Worm (Caenorhabditis elegans) whole organism, young adult: ENCODE results near the gene K11H12.5.

Experiments used
- B0019.2 ChIP-seq: fragments of 200-800 bp; sonication (Bioruptor generic); conservative IDR thresholded peaks from 2 replicates; pipeline ENCODE4 v1.3.6; 2022; ENCODE audit warnings: missing genetic modification reagents, missing genetic modification characterization, missing compliant biosample characterization
- B0035.1 ChIP-seq: sonication (generic microtip); optimal IDR thresholded peaks from 2 replicates; lab custom pipeline; 2016; ENCODE audit warnings: missing genetic modification characterization, mild to moderate bottlenecking, missing compliant biosample characterization, missing genotype, missing genetic modification reagents
- B0261.1 ChIP-seq: sonication (generic microtip); optimal IDR thresholded peaks from 2 replicates; lab custom pipeline; 2016; ENCODE audit warnings: mild to moderate bottlenecking, missing genetic modification characterization, moderate library complexity, missing compliant biosample characterization
- C06A6.2 ChIP-seq: fragments of 200-800 bp; sonication (Bioruptor generic); conservative IDR thresholded peaks from 2 replicates; pipeline ENCODE4 v1.3.6; 2022; ENCODE audit warnings: missing genetic modification characterization, missing compliant biosample characterization
- D2030.7 ChIP-seq: fragments of 200-800 bp; sonication (Bioruptor generic); IDR thresholded peaks from 2 replicates; pipeline ENCODE4 v1.3.6; 2022; ENCODE audit warnings: missing genetic modification reagents, missing genetic modification characterization, missing compliant biosample characterization
- F52B5.7 ChIP-seq: sonication (generic microtip); optimal IDR thresholded peaks from 2 replicates; lab custom pipeline; 2016; ENCODE audit warnings: mild to moderate bottlenecking, missing genetic modification characterization, missing compliant biosample characterization
- T07F8.4 ChIP-seq: sonication (generic microtip); optimal IDR thresholded peaks from 2 replicates; lab custom pipeline; 2016; ENCODE audit warnings: mild to moderate bottlenecking, missing genetic modification characterization, moderate library complexity, missing compliant biosample characterization
- Y53F4B.3 ChIP-seq: fragments of 200-800 bp; sonication (Bioruptor generic); IDR thresholded peaks from 2 replicates; pipeline ENCODE4 v1.3.6; 2022; ENCODE audit warnings: missing genetic modification reagents, missing genetic modification characterization, missing compliant biosample characterization
- ama-1 ChIP-seq, 3 experiments: fragments of 150-350 bp in 1 of 3; sonication (generic microtip) in 2 of 3; optimal IDR thresholded peaks; 2 replicates each; lab custom pipeline; 2014 to 2018; ENCODE audit warnings: missing biosample characterization in 2 of 3, missing genetic modification characterization in 2 of 3, missing genetic modification reagents in 2 of 3
- atf-7 ChIP-seq: sonication (generic microtip); optimal IDR thresholded peaks from 2 replicates; lab custom pipeline; 2017; ENCODE audit warnings: mild to moderate bottlenecking, missing genetic modification characterization, missing compliant biosample characterization
- bed-1 ChIP-seq: fragments of 200-800 bp; sonication (Bioruptor generic); IDR thresholded peaks from 2 replicates; pipeline ENCODE4 v1.3.6; 2022; ENCODE audit warnings: missing genetic modification reagents, missing genetic modification characterization, missing compliant biosample characterization
- ceh-100 ChIP-seq: fragments of 200-800 bp; sonication (Bioruptor generic); IDR thresholded peaks from 2 replicates; pipeline ENCODE4 v1.3.6; 2022; ENCODE audit warnings: missing genetic modification reagents, missing genetic modification characterization, missing compliant biosample characterization
- ceh-40 ChIP-seq: fragments of 200-800 bp; sonication (Bioruptor generic); IDR thresholded peaks from 2 replicates; pipeline ENCODE4 v1.3.6; 2022; ENCODE audit warnings: missing genetic modification characterization, missing compliant biosample characterization
- ceh-91 ChIP-seq: fragments of 200-800 bp; sonication (Bioruptor generic); IDR thresholded peaks from 2 replicates; pipeline ENCODE4 v1.3.6; 2022; ENCODE audit warnings: missing genetic modification reagents, missing genetic modification characterization, missing compliant biosample characterization
- dox-1 ChIP-seq: fragments of 200-800 bp; sonication (Bioruptor generic); IDR thresholded peaks from 2 replicates; pipeline ENCODE4 v1.3.6; 2022; ENCODE audit warnings: missing genetic modification reagents, missing genetic modification characterization, missing compliant biosample characterization
- egl-18 ChIP-seq: fragments of 200-800 bp; sonication (Bioruptor generic); IDR thresholded peaks from 2 replicates; pipeline ENCODE4 v1.3.6; 2022; ENCODE audit warnings: missing genetic modification reagents, missing genetic modification characterization, missing compliant biosample characterization
- him-1 ChIP-seq: sonication (generic microtip); optimal IDR thresholded peaks from 2 replicates; lab custom pipeline; 2016; ENCODE audit warnings: missing genotype, missing genetic modification reagents, missing genetic modification characterization, missing compliant biosample characterization
- hlh-12 ChIP-seq: sonication (generic microtip); optimal IDR thresholded peaks from 2 replicates; lab custom pipeline; 2016; ENCODE audit warnings: missing genetic modification characterization, missing compliant biosample characterization
- hsf-1 ChIP-seq: fragments of 200-800 bp; sonication (Bioruptor generic); IDR thresholded peaks from 2 replicates; pipeline ENCODE4 v1.3.6; 2022; ENCODE audit warnings: missing genetic modification reagents, missing genetic modification characterization, missing compliant biosample characterization
- lag-1 ChIP-seq: fragments of 200-800 bp; sonication (Bioruptor generic); IDR thresholded peaks from 2 replicates; pipeline ENCODE4 v1.3.6; 2022; ENCODE audit warnings: missing genetic modification reagents, missing genetic modification characterization, missing compliant biosample characterization
- let-526 ChIP-seq: fragments of 200-800 bp; sonication (Bioruptor generic); IDR thresholded peaks from 2 replicates; pipeline ENCODE4 v1.3.6; 2022; ENCODE audit warnings: missing genetic modification reagents, missing genetic modification characterization, missing compliant biosample characterization
- lin-26 ChIP-seq: fragments of 200-800 bp; sonication (Bioruptor generic); IDR thresholded peaks from 2 replicates; pipeline ENCODE4 v1.3.6; 2022; ENCODE audit warnings: missing genetic modification reagents, missing genetic modification characterization, missing compliant biosample characterization
- lsl-1 ChIP-seq: fragments of 200-800 bp; sonication (Bioruptor generic); optimal IDR thresholded peaks from 2 replicates; lab custom pipeline; 2018; ENCODE audit warnings: mild to moderate bottlenecking, missing genetic modification characterization, moderate library complexity, missing compliant biosample characterization
- madf-3 ChIP-seq: fragments of 200-800 bp; sonication (Bioruptor generic); IDR thresholded peaks from 2 replicates; pipeline ENCODE4 v1.3.6; 2022; ENCODE audit warnings: missing genetic modification reagents, missing genetic modification characterization, missing compliant biosample characterization
- mxl-1 ChIP-seq: sonication (generic microtip); optimal IDR thresholded peaks from 2 replicates; lab custom pipeline; 2016; ENCODE audit warnings: missing genetic modification characterization, missing compliant biosample characterization
- nhr-120 ChIP-seq: fragments of 200-800 bp; sonication (Bioruptor generic); IDR thresholded peaks from 2 replicates; pipeline ENCODE4 v1.3.6; 2022; ENCODE audit warnings: missing genetic modification characterization, missing compliant biosample characterization
- nhr-27 ChIP-seq: fragments of 200-800 bp; sonication (Bioruptor generic); optimal IDR thresholded peaks from 2 replicates; lab custom pipeline; 2018; ENCODE audit warnings: mild to moderate bottlenecking, missing genetic modification characterization, moderate library complexity, missing compliant biosample characterization
- nhr-80 ChIP-seq: sonication (generic microtip); optimal IDR thresholded peaks from 2 replicates; lab custom pipeline; 2016; ENCODE audit warnings: missing genetic modification characterization, missing compliant biosample characterization
- pbrm-1 ChIP-seq: fragments of 200-800 bp; sonication (Bioruptor generic); IDR thresholded peaks from 2 replicates; pipeline ENCODE4 v1.3.6; 2022; ENCODE audit warnings: missing genetic modification reagents, missing genetic modification characterization, missing compliant biosample characterization
- snpc-1.1 ChIP-seq: sonication (generic microtip); optimal IDR thresholded peaks from 2 replicates; lab custom pipeline; 2017; ENCODE audit warnings: missing genetic modification characterization, mild to moderate bottlenecking, missing compliant biosample characterization, antibody characterized with exemption, moderate library complexity, missing genotype, missing genetic modification reagents; ENCODE audit not compliant: insufficient read depth
- snpc-3.4 ChIP-seq: sonication (generic microtip); optimal IDR thresholded peaks from 2 replicates; lab custom pipeline; 2017; ENCODE audit warnings: missing genetic modification characterization, mild to moderate bottlenecking, missing compliant biosample characterization, antibody characterized with exemption, moderate library complexity, missing genotype, missing genetic modification reagents
- sptf-2 ChIP-seq: fragments of 200-800 bp; sonication (Bioruptor generic); optimal IDR thresholded peaks from 2 replicates; lab custom pipeline; 2018; ENCODE audit warnings: mild to moderate bottlenecking, missing genetic modification characterization, missing compliant biosample characterization
- tlf-1 ChIP-seq: fragments of 200-800 bp; sonication (Bioruptor generic); optimal IDR thresholded peaks from 2 replicates; lab custom pipeline; 2018; ENCODE audit warnings: mild to moderate bottlenecking, missing genetic modification characterization, missing compliant biosample characterization
- unc-130 ChIP-seq: sonication (generic microtip); optimal IDR thresholded peaks from 2 replicates; lab custom pipeline; 2016; ENCODE audit warnings: missing genetic modification reagents, missing genetic modification characterization, missing compliant biosample characterization
- unc-62 ChIP-seq: fragments of 150-350 bp; optimal IDR thresholded peaks from 2 replicates; lab custom pipeline; 2014; ENCODE audit warnings: missing biosample characterization, missing genetic modification reagents, missing genetic modification characterization
- ztf-22 ChIP-seq: fragments of 200-800 bp; sonication (Bioruptor generic); optimal IDR thresholded peaks from 2 replicates; lab custom pipeline; 2018; ENCODE audit warnings: mild to moderate bottlenecking, missing genetic modification characterization, moderate library complexity, missing compliant biosample characterization
- ztf-25 ChIP-seq: fragments of 200-800 bp; sonication (Bioruptor generic); IDR thresholded peaks from 2 replicates; pipeline ENCODE4 v1.3.6; 2022; ENCODE audit warnings: missing genetic modification reagents, missing genetic modification characterization, missing compliant biosample characterization
- ztf-26 ChIP-seq: sonication (generic microtip); optimal IDR thresholded peaks from 2 replicates; lab custom pipeline; 2017; ENCODE audit warnings: missing genetic modification characterization, missing compliant biosample characterization

K11H12.5 gene

ce11 chrIV:682726-683340 is 6.5 kb downstream of the K11H12.5 start (continued):
- no peak for TF ChIP-seq egl-18
- TF ChIP-seq pbrm-1: peak; percentile 77
- TF ChIP-seq ceh-100: peak; percentile 61
- TF ChIP-seq unc-130 (GFP tag; lab: Kevin White, UChicago): peak; percentile 64
- TF ChIP-seq ztf-26: peak; percentile 70
- TF ChIP-seq B0261.1 (tag; lab: Kevin White, UChicago): peak; percentile 93
- TF ChIP-seq lag-1 (GFP tag; lab: Robert Waterston, UW): no peak
- peak; percentile 48 for TF ChIP-seq tlf-1
- TF ChIP-seq madf-3 (GFP tag; lab: Robert Waterston, UW): no peak
- no peak for TF ChIP-seq ceh-91 (GFP tag; lab: Robert Waterston, UW)
- peak; percentile 35 for TF ChIP-seq nhr-80 (tag; lab: Kevin White, UChicago)
- TF ChIP-seq ztf-22 (GFP tag; lab: Kevin White, UChicago): no peak
- TF ChIP-seq hsf-1 (GFP tag; lab: Robert Waterston, UW): no peak
- TF ChIP-seq Y53F4B.3 (GFP tag; lab: Robert Waterston, UW): peak; percentile 22; the same call in 1 of the 2 replicates
- TF ChIP-seq bed-1: no peak
- peak; percentile 6 for TF ChIP-seq B0035.1
- TF ChIP-seq ztf-25 (GFP tag; lab: Robert Waterston, UW): peak; percentile 85
- no peak for TF ChIP-seq unc-62 (GFP tag; lab: Kevin White, UChicago)
- no peak for TF ChIP-seq sptf-2 (GFP tag; lab: Kevin White, UChicago)
- TF ChIP-seq nhr-27 (tag; lab: Kevin White, UChicago): peak; percentile 24
- TF ChIP-seq snpc-1.1 (tag; lab: Kevin White, UChicago): peak; percentile 17
- TF ChIP-seq B0019.2: no peak
- TF ChIP-seq ceh-40 (GFP tag; lab: Robert Waterston, UW): peak; percentile 20; the same call in 1 of the 2 replicates
- TF ChIP-seq nhr-120: no peak
- TF ChIP-seq lin-26: peak; percentile 90
- peak; percentile 78 for TF ChIP-seq T07F8.4 (tag; lab: Kevin White, UChicago)
- TF ChIP-seq hlh-12: peak; percentile 26
- TF ChIP-seq D2030.7 (GFP tag; lab: Robert Waterston, UW): peak; percentile 74
- TF ChIP-seq atf-7 (tag; lab: Kevin White, UChicago): peak; percentile 57
- TF ChIP-seq let-526: no peak
- TF ChIP-seq C06A6.2 (GFP tag; lab: Robert Waterston, UW): 0 out of 2 replicates have a peak, but pooled peaks have one; percentile 42
- peak; percentile 78 for TF ChIP-seq F52B5.7 (tag; lab: Kevin White, UChicago)
- TF ChIP-seq lsl-1: peak; percentile 33

ce11 chrIV:684197-684596 is 7.8 kb downstream of the K11H12.5 start, which contains the start of gene cutl-28:
cutl-28 (plus strand) TSS chrIV:684497.
- TF ChIP-seq Y53F4B.3 (GFP tag; lab: Robert Waterston, UW) (no peak), mxl-1 (tag; lab: Kevin White, UChicago) (no peak), him-1 (tag; lab: Kevin White, UChicago) (no peak), B0261.1 (tag; lab: Kevin White, UChicago) (no peak), snpc-3.4 (no peak), dox-1 (GFP tag; lab: Robert Waterston, UW) (no peak), T07F8.4 (tag; lab: Kevin White, UChicago) (no peak), nhr-27 (tag; lab: Kevin White, UChicago) (no peak), ama-1 (optimal IDR thresholded peaks at IDR 0.05; lab: Kevin White, UChicago) (no peak), ama-1 (GFP tag; optimal IDR thresholded peaks at IDR 0.05; lab: Kevin White, UChicago) (no peak)
